Fruit fly (Drosophila melanogaster) whole organism, embryonic: ENCODE measurements around the gene elB.

Experiments
- CG10959 ChIP-seq: fragments of 200-800 bp; sonication (Bioruptor generic); IDR thresholded peaks from 2 replicates; pipeline ENCODE4 v1.3.6; 2022; ENCODE audit warnings: missing biosample characterization, missing genetic modification characterization
- CG12942 ChIP-seq: fragments of 200-800 bp; sonication (Bioruptor generic); optimal IDR thresholded peaks from 3 replicates; lab custom pipeline; 2016; ENCODE audit warnings: missing biosample characterization, missing genetic modification characterization
- CG14014 ChIP-seq: fragments of 200-800 bp; sonication (Bioruptor generic); IDR thresholded peaks from 2 replicates; pipeline ENCODE4 v1.3.6; 2022; ENCODE audit warnings: missing biosample characterization, missing genetic modification characterization
- CG6813 ChIP-seq: fragments of 200-800 bp; sonication (Bioruptor generic); optimal IDR thresholded peaks from 2 replicates; lab custom pipeline; 2017; ENCODE audit warnings: missing biosample characterization, missing genetic modification characterization, mild to moderate bottlenecking, moderate library complexity, missing genetic modification reagents
- CG9817 ChIP-seq: fragments of 200-800 bp; sonication (Bioruptor generic); optimal IDR thresholded peaks from 2 replicates; lab custom pipeline; 2018; ENCODE audit warnings: missing biosample characterization, mild to moderate bottlenecking, missing genetic modification characterization, moderate library complexity
- Dbx ChIP-seq: fragments of 200-800 bp; sonication (Bioruptor generic); IDR thresholded peaks from 3 replicates; pipeline ENCODE4 v1.3.6; 2022; ENCODE audit warnings: missing biosample characterization, missing genetic modification characterization
- Side ChIP-seq: fragments of 200-800 bp; sonication (Bioruptor generic); optimal IDR thresholded peaks from 2 replicates; lab custom pipeline; 2016; ENCODE audit warnings: missing biosample characterization, missing genetic modification characterization
- br ChIP-seq: fragments of >200 bp; optimal IDR thresholded peaks from 2 replicates; lab custom pipeline; 2017
- dan ChIP-seq: fragments of 200-800 bp; sonication (Bioruptor generic); IDR thresholded peaks from 2 replicates; pipeline ENCODE4 v1.3.6; 2022; ENCODE audit warnings: missing biosample characterization, missing genetic modification characterization
- exex ChIP-seq: fragments of 200-800 bp; sonication (Bioruptor generic); optimal IDR thresholded peaks from 4 replicates; lab custom pipeline; 2018; ENCODE audit warnings: missing biosample characterization, mild to moderate bottlenecking, missing genetic modification characterization, moderate library complexity
- h ChIP-seq: fragments of >200 bp; optimal IDR thresholded peaks from 2 replicates; lab custom pipeline; 2017
- sim ChIP-seq: fragments of 200-800 bp; sonication (Bioruptor generic); IDR thresholded peaks from 2 replicates; pipeline ENCODE4 v1.3.6; 2022; ENCODE audit warnings: missing biosample characterization, missing genetic modification characterization

DNA sequence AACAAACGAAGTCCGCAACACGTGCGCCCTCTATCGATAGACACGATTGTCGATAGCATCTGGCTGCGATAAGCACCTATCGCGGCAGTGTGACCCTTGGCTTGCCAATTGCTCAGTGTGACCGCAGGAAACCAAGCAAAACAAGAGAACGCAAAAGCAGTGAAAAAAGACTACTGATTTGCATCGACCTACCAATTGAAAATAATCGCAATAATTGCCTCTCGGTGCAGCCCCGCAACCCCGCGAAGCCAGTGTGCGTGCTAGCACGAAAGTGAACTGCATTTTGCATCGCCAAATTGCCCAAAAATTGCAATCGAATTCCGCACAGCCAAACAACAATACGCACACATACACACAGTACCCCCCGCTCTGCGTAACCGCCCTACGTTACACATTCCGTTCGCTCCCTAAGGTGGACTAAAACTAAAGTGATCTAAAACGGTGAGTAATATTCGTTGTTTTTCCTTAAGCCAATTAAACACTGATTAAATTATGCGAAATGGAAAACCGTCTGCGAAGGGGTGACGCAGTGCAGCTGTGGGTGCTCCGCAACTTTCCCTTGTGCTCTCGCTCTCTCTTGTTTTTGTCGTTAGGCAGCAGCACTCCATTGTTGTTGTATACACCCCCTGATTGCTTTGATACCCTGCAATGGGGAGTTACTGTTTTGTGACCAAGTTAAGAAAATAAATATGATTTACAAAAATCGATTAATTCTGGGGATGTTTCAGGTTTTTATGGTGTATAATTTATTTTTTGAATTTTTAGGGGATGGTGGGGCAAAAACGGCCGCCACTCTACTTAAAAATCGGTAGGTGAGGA, 54.1 kb downstream of the elB start, which contains the start of gene Rab14:
- TF ChIP-seq br: no peak
- TF ChIP-seq h (lab: Kevin White, UChicago): no peak
- TF ChIP-seq CG14014 (GFP tag; lab: Robert Waterston, UW): peak; percentile 89
- TF ChIP-seq dan (GFP tag; lab: Robert Waterston, UW): no peak
- TF ChIP-seq exex (tag; lab: Kevin White, UChicago): peak; percentile 48
- peak; percentile 58; the same call in 1 of the 2 replicates for TF ChIP-seq sim
- peak; percentile 65 for TF ChIP-seq CG10959 (GFP tag; lab: Robert Waterston, UW)
- TF ChIP-seq CG6813 (GFP tag; lab: Kevin White, UChicago): peak; percentile 78
- TF ChIP-seq CG12942: peak; percentile 65
- TF ChIP-seq Side (GFP tag; lab: Kevin White, UChicago): peak; percentile 57
- peak; percentile 85 for TF ChIP-seq CG9817 (tag; lab: Kevin White, UChicago)
- peak; percentile 80 for TF ChIP-seq Dbx (GFP tag; lab: Robert Waterston, UW)
